Worm (Caenorhabditis elegans) whole organism, young adult: ENCODE results near the gene srh-2.

ENCODE experiments used
- B0035.1 ChIP-seq: sonication (generic microtip); optimal IDR thresholded peaks from 2 replicates; lab custom pipeline; 2016; ENCODE audit warnings: missing genetic modification characterization, mild to moderate bottlenecking, missing compliant biosample characterization, missing genotype, missing genetic modification reagents
- B0261.1 ChIP-seq: sonication (generic microtip); optimal IDR thresholded peaks from 2 replicates; lab custom pipeline; 2016; ENCODE audit warnings: mild to moderate bottlenecking, missing genetic modification characterization, moderate library complexity, missing compliant biosample characterization
- B0336.3 ChIP-seq: fragments of 200-800 bp; sonication (Bioruptor generic); IDR thresholded peaks from 2 replicates; pipeline ENCODE4 v1.3.6; 2022; ENCODE audit warnings: missing genetic modification characterization, missing compliant biosample characterization
- F39B2.1 ChIP-seq: fragments of 200-800 bp; sonication (Bioruptor generic); IDR thresholded peaks from 2 replicates; pipeline ENCODE4 v1.3.6; 2022; ENCODE audit warnings: missing genetic modification reagents, missing genetic modification characterization, missing compliant biosample characterization
- F55B11.4 ChIP-seq: sonication (generic microtip); optimal IDR thresholded peaks from 2 replicates; lab custom pipeline; 2016; ENCODE audit warnings: missing compliant biosample characterization, missing genetic modification characterization, borderline replicate concordance; ENCODE audit not compliant: insufficient read depth
- K11D2.4 ChIP-seq: fragments of 200-800 bp; sonication (Bioruptor generic); IDR thresholded peaks from 2 replicates; pipeline ENCODE4 v1.3.6; 2022; ENCODE audit warnings: missing genetic modification reagents, missing genetic modification characterization, missing compliant biosample characterization
- K12H6.12 ChIP-seq: fragments of 200-800 bp; sonication (Bioruptor generic); optimal IDR thresholded peaks from 2 replicates; lab custom pipeline; 2018; ENCODE audit warnings: mild to moderate bottlenecking, missing genetic modification characterization, missing compliant biosample characterization
- Y53G8AR.9 ChIP-seq: fragments of 200-800 bp; sonication (Bioruptor generic); conservative IDR thresholded peaks from 2 replicates; pipeline ENCODE4 v1.3.6; 2022; ENCODE audit warnings: missing genetic modification reagents, missing genetic modification characterization, missing compliant biosample characterization
- Y56A3A.18 ChIP-seq: fragments of 200-800 bp; sonication (Bioruptor generic); IDR thresholded peaks from 2 replicates; pipeline ENCODE4 v1.3.6; 2022; ENCODE audit warnings: missing genetic modification reagents, missing genetic modification characterization, missing compliant biosample characterization
- Y95B8A.8 ChIP-seq: fragments of 200-800 bp; sonication (Bioruptor generic); IDR thresholded peaks from 2 replicates; pipeline ENCODE4 v1.3.6; 2022; ENCODE audit warnings: missing genetic modification reagents, missing genetic modification characterization, missing compliant biosample characterization
- ZK185.1 ChIP-seq: sonication (generic microtip); optimal IDR thresholded peaks from 2 replicates; lab custom pipeline; 2016; ENCODE audit warnings: mild to moderate bottlenecking, missing genetic modification characterization, missing compliant biosample characterization; ENCODE audit not compliant: poor library complexity, severe bottlenecking
- akir-1 ChIP-seq: fragments of 200-800 bp; sonication (Bioruptor generic); optimal IDR thresholded peaks from 2 replicates; lab custom pipeline; 2018; ENCODE audit warnings: mild to moderate bottlenecking, missing genetic modification characterization, moderate library complexity, missing compliant biosample characterization
- ama-1 ChIP-seq, 3 experiments: fragments of 150-350 bp in 1 of 3; sonication (generic microtip) in 2 of 3; optimal IDR thresholded peaks; 2 replicates each; lab custom pipeline; 2014 to 2018; ENCODE audit warnings: missing biosample characterization in 2 of 3, missing genetic modification characterization in 2 of 3, missing genetic modification reagents in 2 of 3
- aptf-3 ChIP-seq: fragments of 200-800 bp; sonication (Bioruptor generic); IDR thresholded peaks from 2 replicates; pipeline ENCODE4 v1.3.6; 2022; ENCODE audit warnings: missing genetic modification characterization, missing compliant biosample characterization
- atf-7 ChIP-seq: sonication (generic microtip); optimal IDR thresholded peaks from 2 replicates; lab custom pipeline; 2017; ENCODE audit warnings: mild to moderate bottlenecking, missing genetic modification characterization, missing compliant biosample characterization
- attf-3 ChIP-seq: fragments of 200-800 bp; sonication (Bioruptor generic); conservative IDR thresholded peaks from 2 replicates; pipeline ENCODE4 v1.3.6; 2022; ENCODE audit warnings: missing genetic modification reagents, missing genetic modification characterization, missing compliant biosample characterization
- attf-5 ChIP-seq: fragments of 200-800 bp; sonication (Bioruptor generic); optimal IDR thresholded peaks from 2 replicates; lab custom pipeline; 2018; ENCODE audit warnings: mild to moderate bottlenecking, missing genetic modification characterization, missing compliant biosample characterization
- bed-2 ChIP-seq: fragments of 200-800 bp; sonication (Bioruptor generic); IDR thresholded peaks from 2 replicates; pipeline ENCODE4 v1.3.6; 2022; ENCODE audit warnings: missing genetic modification reagents, missing genetic modification characterization, missing compliant biosample characterization
- cebp-2 ChIP-seq: fragments of 200-800 bp; sonication (Bioruptor generic); IDR thresholded peaks from 2 replicates; pipeline ENCODE4 v1.3.6; 2022; ENCODE audit warnings: missing genetic modification characterization, missing compliant biosample characterization
- die-1 ChIP-seq: sonication (generic microtip); optimal IDR thresholded peaks from 2 replicates; lab custom pipeline; 2016; ENCODE audit warnings: missing genotype, mild to moderate bottlenecking, missing genetic modification characterization, missing compliant biosample characterization
- dpff-1 ChIP-seq: sonication (generic microtip); optimal IDR thresholded peaks from 2 replicates; lab custom pipeline; 2017; ENCODE audit warnings: mild to moderate bottlenecking, missing genetic modification characterization, missing compliant biosample characterization
- ets-4 ChIP-seq: fragments of 200-800 bp; sonication (Bioruptor generic); optimal IDR thresholded peaks from 2 replicates; lab custom pipeline; 2018; ENCODE audit warnings: mild to moderate bottlenecking, missing genetic modification characterization, missing compliant biosample characterization
- hsf-1 ChIP-seq: fragments of 200-800 bp; sonication (Bioruptor generic); IDR thresholded peaks from 2 replicates; pipeline ENCODE4 v1.3.6; 2022; ENCODE audit warnings: missing genetic modification reagents, missing genetic modification characterization, missing compliant biosample characterization
- lag-1 ChIP-seq: fragments of 200-800 bp; sonication (Bioruptor generic); IDR thresholded peaks from 2 replicates; pipeline ENCODE4 v1.3.6; 2022; ENCODE audit warnings: missing genetic modification reagents, missing genetic modification characterization, missing compliant biosample characterization
- lin-35 ChIP-seq, 3 experiments: fragments of 150-350 bp in 2 of 3; sonication (generic microtip) in 1 of 3; optimal IDR thresholded peaks; 2 replicates each; lab custom pipeline; 2014 to 2018; ENCODE audit warnings: missing biosample characterization in 3 of 3, missing genetic modification characterization in 3 of 3, missing genetic modification reagents in 3 of 3
- lir-1 ChIP-seq: fragments of 200-800 bp; sonication (Bioruptor generic); conservative IDR thresholded peaks from 2 replicates; pipeline ENCODE4 v1.3.6; 2022; ENCODE audit warnings: missing genetic modification reagents, missing genetic modification characterization, missing compliant biosample characterization
- lsl-1 ChIP-seq: fragments of 200-800 bp; sonication (Bioruptor generic); optimal IDR thresholded peaks from 2 replicates; lab custom pipeline; 2018; ENCODE audit warnings: mild to moderate bottlenecking, missing genetic modification characterization, moderate library complexity, missing compliant biosample characterization
- mcd-1 ChIP-seq: fragments of 200-800 bp; sonication (Bioruptor generic); IDR thresholded peaks from 2 replicates; pipeline ENCODE4 v1.3.6; 2022; ENCODE audit warnings: missing genetic modification reagents, missing genetic modification characterization, missing compliant biosample characterization
- nfya-1 ChIP-seq: sonication (generic microtip); optimal IDR thresholded peaks from 2 replicates; lab custom pipeline; 2017; ENCODE audit warnings: antibody characterized with exemption, missing compliant biosample characterization, missing genetic modification characterization, borderline replicate concordance; ENCODE audit not compliant: insufficient read depth
- nfya-2 ChIP-seq: fragments of 200-800 bp; sonication (Bioruptor generic); IDR thresholded peaks from 2 replicates; pipeline ENCODE4 v1.3.6; 2022; ENCODE audit warnings: missing genetic modification reagents, missing genetic modification characterization, missing compliant biosample characterization
- nfyb-1 ChIP-seq: fragments of 200-800 bp; sonication (Bioruptor generic); IDR thresholded peaks from 2 replicates; pipeline ENCODE4 v1.3.6; 2022; ENCODE audit warnings: missing genetic modification reagents, missing genetic modification characterization, missing compliant biosample characterization
- nhr-120 ChIP-seq: fragments of 200-800 bp; sonication (Bioruptor generic); IDR thresholded peaks from 2 replicates; pipeline ENCODE4 v1.3.6; 2022; ENCODE audit warnings: missing genetic modification characterization, missing compliant biosample characterization
- nhr-90 ChIP-seq: sonication (generic microtip); optimal IDR thresholded peaks from 2 replicates; lab custom pipeline; 2016; ENCODE audit warnings: missing genotype, mild to moderate bottlenecking, missing genetic modification characterization, missing compliant biosample characterization
- rcor-1 ChIP-seq: fragments of 200-800 bp; sonication (Bioruptor generic); IDR thresholded peaks from 2 replicates; pipeline ENCODE4 v1.3.6; 2022; ENCODE audit warnings: missing genetic modification reagents, missing genetic modification characterization, missing compliant biosample characterization
- rpc-1 ChIP-seq, 2 experiments: fragments of 150-350 bp in 1 of 2; sonication (generic microtip) in 1 of 2; optimal IDR thresholded peaks; 2 replicates each; lab custom pipeline; 2014 to 2018; ENCODE audit warnings: missing biosample characterization in 1 of 2, missing genetic modification characterization in 1 of 2, missing genetic modification reagents in 1 of 2, missing genotype in 1 of 2
- sptf-2 ChIP-seq: fragments of 200-800 bp; sonication (Bioruptor generic); optimal IDR thresholded peaks from 2 replicates; lab custom pipeline; 2018; ENCODE audit warnings: mild to moderate bottlenecking, missing genetic modification characterization, missing compliant biosample characterization
- tbp1 ChIP-seq: fragments of 200-800 bp; sonication (Bioruptor generic); optimal IDR thresholded peaks from 2 replicates; lab custom pipeline; 2018; ENCODE audit warnings: mild to moderate bottlenecking, missing genetic modification characterization, missing compliant biosample characterization
- unc-62 ChIP-seq: fragments of 150-350 bp; optimal IDR thresholded peaks from 2 replicates; lab custom pipeline; 2014; ENCODE audit warnings: missing biosample characterization, missing genetic modification reagents, missing genetic modification characterization
- xnd-1 ChIP-seq: sonication (generic microtip); optimal IDR thresholded peaks from 2 replicates; lab custom pipeline; 2016; ENCODE audit warnings: missing genotype, missing genetic modification reagents, missing genetic modification characterization, missing compliant biosample characterization
- zfh-2 ChIP-seq: fragments of 200-800 bp; sonication (Bioruptor generic); conservative IDR thresholded peaks from 2 replicates; pipeline ENCODE4 v1.3.6; 2022; ENCODE audit warnings: missing genetic modification reagents, missing genetic modification characterization, missing compliant biosample characterization
- ztf-22 ChIP-seq: fragments of 200-800 bp; sonication (Bioruptor generic); optimal IDR thresholded peaks from 2 replicates; lab custom pipeline; 2018; ENCODE audit warnings: mild to moderate bottlenecking, missing genetic modification characterization, moderate library complexity, missing compliant biosample characterization
- ztf-3 ChIP-seq: fragments of 200-800 bp; sonication (Bioruptor generic); optimal IDR thresholded peaks from 2 replicates; lab custom pipeline; 2018; ENCODE audit warnings: mild to moderate bottlenecking, missing genetic modification characterization, missing compliant biosample characterization

srh-2 gene

ce11 chrV:725807-726572 is 2.1 kb upstream of the srh-2 start:
- TF ChIP-seq lir-1 (GFP tag; lab: Robert Waterston, UW) (no peak), lsl-1 (GFP tag; lab: Kevin White, UChicago) (no peak), attf-5 (GFP tag; lab: Kevin White, UChicago) (no peak), unc-62 (no peak), xnd-1 (tag; lab: Kevin White, UChicago) (no peak), ztf-3 (GFP tag; lab: Kevin White, UChicago) (peak; percentile 15), ZK185.1 (tag; lab: Kevin White, UChicago) (peak; percentile 77), B0035.1 (tag; lab: Kevin White, UChicago) (no peak), K11D2.4 (GFP tag; lab: Robert Waterston, UW) (no peak), ama-1 (optimal IDR thresholded peaks at IDR 0.05; lab: Kevin White, UChicago) (peak; percentile 86), ama-1 (GFP tag; optimal IDR thresholded peaks at IDR 0.05; lab: Kevin White, UChicago) (no peak), zfh-2 (GFP tag; lab: Robert Waterston, UW) (0 out of 2 replicates have a peak, but pooled peaks have one; percentile 27), bed-2 (GFP tag; lab: Robert Waterston, UW) (0 out of 2 replicates have a peak, but pooled peaks have one; percentile 6), akir-1 (GFP tag; lab: Kevin White, UChicago) (no peak), attf-3 (no peak), die-1 (tag; lab: Kevin White, UChicago) (peak; percentile 31), F55B11.4 (tag; lab: Kevin White, UChicago) (no peak), Y53G8AR.9 (GFP tag; lab: Robert Waterston, UW) (peak; percentile 64), Y56A3A.18 (GFP tag; lab: Robert Waterston, UW) (0 out of 2 replicates have a peak, but pooled peaks have one; percentile 8), ztf-22 (GFP tag; lab: Kevin White, UChicago) (no peak), nhr-90 (tag; lab: Kevin White, UChicago) (peak; percentile 5), cebp-2 (no peak), nfya-2 (GFP tag; lab: Robert Waterston, UW) (no peak), dpff-1 (tag; lab: Kevin White, UChicago) (no peak), lin-35 (GFP tag; optimal IDR thresholded peaks at IDR 0.05; lab: Kevin White, UChicago) (peak in 1 of 3 experiments; percentile 31), atf-7 (no peak), rcor-1 (GFP tag; lab: Robert Waterston, UW) (no peak), nhr-120 (GFP tag; lab: Robert Waterston, UW) (peak; percentile 70; the same call in 1 of the 2 replicates), nfya-1 (tag; lab: Kevin White, UChicago) (no peak), aptf-3 (GFP tag; lab: Robert Waterston, UW) (no peak)

- TF ChIP-seq cebp-2 (no peak), atf-7 (no peak), aptf-3 (GFP tag; lab: Robert Waterston, UW) (no peak), F39B2.1 (GFP tag; lab: Robert Waterston, UW) (no peak), hsf-1 (GFP tag; lab: Robert Waterston, UW) (no peak), nfyb-1 (peak; percentile 10; the same call in 1 of the 2 replicates), rpc-1 (optimal IDR thresholded peaks at IDR 0.05; lab: Kevin White, UChicago) (no peak), rpc-1 (tag; optimal IDR thresholded peaks at IDR 0.05; lab: Kevin White, UChicago) (no peak), ets-4 (GFP tag; lab: Kevin White, UChicago) (no peak), K11D2.4 (GFP tag; lab: Robert Waterston, UW) (peak; percentile 32; the same call in 1 of the 2 replicates), lag-1 (GFP tag; lab: Robert Waterston, UW) (no peak), Y95B8A.8 (GFP tag; lab: Robert Waterston, UW) (peak; percentile 18; the same call in 1 of the 2 replicates), mcd-1 (no peak), ama-1 (optimal IDR thresholded peaks at IDR 0.05; lab: Kevin White, UChicago) (peak; percentile 38), ama-1 (GFP tag; optimal IDR thresholded peaks at IDR 0.05; lab: Kevin White, UChicago) (no peak), sptf-2 (GFP tag; lab: Kevin White, UChicago) (no peak), B0336.3 (GFP tag; lab: Robert Waterston, UW) (peak; percentile 7; the same call in 1 of the 2 replicates), tbp1 (GFP tag; lab: Kevin White, UChicago) (no peak), B0261.1 (tag; lab: Kevin White, UChicago) (no peak), K12H6.12 (tag; lab: Kevin White, UChicago) (peak; percentile 1), lsl-1 (GFP tag; lab: Kevin White, UChicago) (no peak), zfh-2 (GFP tag; lab: Robert Waterston, UW) (no peak)
Observed at ce11 chrV:726573-727483, 1.3 kb upstream of the srh-2 start.
